Worm (Caenorhabditis elegans): Measurements from ENCODE around the gene sru-7.

DNA sequence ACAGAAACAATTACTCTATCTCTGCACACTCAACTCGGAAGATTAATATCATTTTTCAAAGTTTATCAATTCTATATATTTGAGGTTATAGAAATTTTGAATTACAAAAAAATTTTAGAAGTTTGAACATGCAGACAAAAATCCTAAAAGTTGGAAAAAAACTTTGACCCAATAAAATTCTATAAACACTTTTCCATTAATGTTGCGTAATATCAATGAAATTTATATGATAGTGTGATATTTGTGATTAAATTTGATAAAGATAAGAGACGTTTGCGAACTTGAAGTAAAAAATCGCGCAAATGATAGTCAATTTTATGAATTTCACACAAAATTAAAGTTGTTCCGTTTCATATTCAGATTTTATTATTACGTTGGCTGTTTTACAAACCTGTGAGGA lies 38.3 kb upstream of the sru-7 start:
- TF ChIP-seq ztf-11 (tag; optimal IDR thresholded peaks at IDR 0.05) (no peak), egl-27 (tag; optimal IDR thresholded peaks at IDR 0.05) (no peak), ztf-1 (GFP tag; conservative IDR thresholded peaks at IDR 0.05) (no peak), ama-1 (optimal IDR thresholded peaks at IDR 0.05) (no peak), snpc-4 (tag; optimal IDR thresholded peaks at IDR 0.05) (no peak), ceh-16 (tag; optimal IDR thresholded peaks at IDR 0.05) (no peak), nhr-6 (tag; optimal IDR thresholded peaks at IDR 0.05) (no peak)
